Worm (Caenorhabditis elegans) whole organism, young adult: Measurements from ENCODE around the gene Y47G7B.2.

Experiments
- T26A5.8 ChIP-seq: sonication (generic microtip); optimal IDR thresholded peaks from 2 replicates; lab custom pipeline; 2016; ENCODE audit warnings: missing genetic modification characterization, missing compliant biosample characterization
- Y79H2A.3 ChIP-seq: fragments of 200-800 bp; sonication (Bioruptor generic); conservative IDR thresholded peaks from 2 replicates; pipeline ENCODE4 v1.3.6; 2022; ENCODE audit warnings: missing genetic modification reagents, missing genetic modification characterization, missing compliant biosample characterization
- cebp-2 ChIP-seq: fragments of 200-800 bp; sonication (Bioruptor generic); IDR thresholded peaks from 2 replicates; pipeline ENCODE4 v1.3.6; 2022; ENCODE audit warnings: missing genetic modification characterization, missing compliant biosample characterization
- hlh-12 ChIP-seq: sonication (generic microtip); optimal IDR thresholded peaks from 2 replicates; lab custom pipeline; 2016; ENCODE audit warnings: missing genetic modification characterization, missing compliant biosample characterization
- hmg-1.2 ChIP-seq: fragments of 200-800 bp; sonication (Bioruptor generic); IDR thresholded peaks from 2 replicates; pipeline ENCODE4 v1.3.6; 2022; ENCODE audit warnings: missing genetic modification reagents, missing genetic modification characterization, missing compliant biosample characterization
- nfya-1 ChIP-seq: sonication (generic microtip); optimal IDR thresholded peaks from 2 replicates; lab custom pipeline; 2017; ENCODE audit warnings: antibody characterized with exemption, missing compliant biosample characterization, missing genetic modification characterization, borderline replicate concordance; ENCODE audit not compliant: insufficient read depth
- nhr-179 ChIP-seq: sonication (generic microtip); optimal IDR thresholded peaks from 2 replicates; lab custom pipeline; 2016; ENCODE audit warnings: mild to moderate bottlenecking, missing genetic modification characterization, missing compliant biosample characterization
- pha-4 ChIP-seq: fragments of 150-350 bp; sonication (generic microtip); optimal IDR thresholded peaks from 2 replicates; lab custom pipeline; 2014; ENCODE audit warnings: missing biosample characterization, missing genetic modification reagents, missing genetic modification characterization
- rpc-1 ChIP-seq, 2 experiments: fragments of 150-350 bp in 1 of 2; sonication (generic microtip) in 1 of 2; optimal IDR thresholded peaks; 2 replicates each; lab custom pipeline; 2014 to 2018; ENCODE audit warnings: missing biosample characterization in 1 of 2, missing genetic modification characterization in 1 of 2, missing genetic modification reagents in 1 of 2, missing genotype in 1 of 2
- snpc-4 ChIP-seq, 5 experiments: fragments of 150-350 bp in 1 of 5; sonication (generic microtip) in 4 of 5; optimal IDR thresholded peaks; 2 replicates each; lab custom pipeline; 2014 to 2018; ENCODE audit warnings: missing genetic modification characterization in 5 of 5, missing biosample characterization in 3 of 5, antibody characterized with exemption in 2 of 5, mild to moderate bottlenecking in 2 of 5, missing compliant biosample characterization in 2 of 5, missing genotype in 2 of 5, moderate library complexity in 2 of 5, missing genetic modification reagents in 1 of 5
- unc-62 ChIP-seq: fragments of 150-350 bp; optimal IDR thresholded peaks from 2 replicates; lab custom pipeline; 2014; ENCODE audit warnings: missing biosample characterization, missing genetic modification reagents, missing genetic modification characterization
- ztf-6 ChIP-seq: fragments of 200-800 bp; sonication (Bioruptor generic); IDR thresholded peaks from 2 replicates; pipeline ENCODE4 v1.3.6; 2022; ENCODE audit warnings: missing genetic modification reagents, missing genetic modification characterization, missing compliant biosample characterization

DNA sequence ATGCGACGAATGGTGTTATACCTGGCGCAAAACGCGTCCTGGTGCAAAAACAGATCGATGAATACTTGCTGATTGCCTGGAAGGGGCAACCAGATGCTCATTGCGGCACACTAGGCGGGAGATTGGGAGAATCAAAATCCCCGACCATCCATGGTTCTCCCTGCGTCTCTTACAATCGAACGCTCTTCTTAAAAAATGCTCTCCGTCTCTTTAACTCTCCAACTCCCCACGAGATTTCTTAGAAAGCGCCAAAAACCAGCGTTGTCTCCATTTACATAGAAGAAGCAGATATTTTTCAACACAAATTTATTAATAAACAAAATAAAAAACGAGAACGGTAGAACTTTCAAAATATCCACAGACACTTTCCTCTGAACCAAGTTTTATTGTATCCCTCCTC, 26.7 kb downstream of the Y47G7B.2 start, which contains the start of gene F34D6.1:
- no peak for TF ChIP-seq snpc-4 (GFP tag; optimal IDR thresholded peaks at IDR 0.05; lab: Kevin White, UChicago)
- no peak for TF ChIP-seq snpc-4 (tag; optimal IDR thresholded peaks at IDR 0.05; lab: Kevin White, UChicago)
- no peak for TF ChIP-seq nfya-1
- no peak for TF ChIP-seq nhr-179 (tag; lab: Kevin White, UChicago)
- no peak for TF ChIP-seq ztf-6 (GFP tag; lab: Robert Waterston, UW)
- no peak for TF ChIP-seq hmg-1.2
- no peak for TF ChIP-seq Y79H2A.3 (GFP tag; lab: Robert Waterston, UW)
- TF ChIP-seq hlh-12 (tag; lab: Kevin White, UChicago): no peak
- no peak for TF ChIP-seq rpc-1 (optimal IDR thresholded peaks at IDR 0.05; lab: Kevin White, UChicago)
- no peak for TF ChIP-seq rpc-1 (tag; optimal IDR thresholded peaks at IDR 0.05; lab: Kevin White, UChicago)
- TF ChIP-seq T26A5.8 (tag; lab: Kevin White, UChicago): no peak
- no peak for TF ChIP-seq cebp-2 (GFP tag; lab: Robert Waterston, UW)
- no peak for TF ChIP-seq pha-4 (tag; lab: Kevin White, UChicago)
- no peak for TF ChIP-seq unc-62 (GFP tag; lab: Kevin White, UChicago)
